Worm (Caenorhabditis elegans): ENCODE data around the gene usp-46.

Gene usp-46

ce11 chrIII:9741985-9742384 lies 34.4 kb upstream of the usp-46 start (continued):
- TF ChIP-seq unc-55 (GFP tag; optimal IDR thresholded peaks at IDR 0.05) (peak; percentile 57), pha-2 (tag; optimal IDR thresholded peaks at IDR 0.05) (no peak)

ce11 chrIII:9743239-9743638 lies 33.2 kb upstream of the usp-46 start, which contains the start of gene T05G5.1:
Gene T05G5.1 (minus strand): TSS chrIII:9743339.
- no peak for TF ChIP-seq nfya-1 (tag; optimal IDR thresholded peaks at IDR 0.05)
- TF ChIP-seq ets-4 (tag; optimal IDR thresholded peaks at IDR 0.05), result no peak
- TF ChIP-seq F13H6.1 (tag; optimal IDR thresholded peaks at IDR 0.05), result no peak
- no peak for TF ChIP-seq fax-1 (tag; optimal IDR thresholded peaks at IDR 0.05)
- TF ChIP-seq elt-2 (tag; optimal IDR thresholded peaks at IDR 0.05), result no peak
- no peak for TF ChIP-seq hlh-30 (tag; optimal IDR thresholded peaks at IDR 0.05; ENCODE audit: insufficient read depth)
- no peak for TF ChIP-seq T23F11.4 (GFP tag; optimal IDR thresholded peaks at IDR 0.05)

- no peak for TF ChIP-seq ceh-22 (tag; optimal IDR thresholded peaks at IDR 0.05)
- peak; percentile 14 for TF ChIP-seq unc-55 (GFP tag; optimal IDR thresholded peaks at IDR 0.05)
- peak; percentile 3 for TF ChIP-seq ceh-18 (tag; optimal IDR thresholded peaks at IDR 0.05)
These were observed 31.9 kb upstream of the usp-46 start for ce11 chrIII:9744525-9744924.

- TF ChIP-seq ceh-34 (tag; optimal IDR thresholded peaks at IDR 0.05) (peak; percentile 4), rnt-1 (tag; optimal IDR thresholded peaks at IDR 0.05) (peak; percentile 5), nfya-1 (tag; optimal IDR thresholded peaks at IDR 0.05) (peak; percentile 11), ref-2 (tag; optimal IDR thresholded peaks at IDR 0.05) (peak; percentile 22), gmeb-2 (tag; optimal IDR thresholded peaks at IDR 0.05) (no peak)
These were observed 31.0 kb upstream of the usp-46 start for ce11 chrIII:9745333-9745897.

- no peak for TF ChIP-seq hlh-6 (tag; optimal IDR thresholded peaks at IDR 0.05)
- TF ChIP-seq lim-6 (tag; optimal IDR thresholded peaks at IDR 0.05), result no peak
- TF ChIP-seq unc-55 (GFP tag; optimal IDR thresholded peaks at IDR 0.05), result no peak
- TF ChIP-seq unc-3 (GFP tag; conservative IDR thresholded peaks at IDR 0.05), result no peak
- no peak for TF ChIP-seq unc-3 (tag; optimal IDR thresholded peaks at IDR 0.05)
- TF ChIP-seq ceh-30 (tag; optimal IDR thresholded peaks at IDR 0.05), result no peak
- TF ChIP-seq odd-2 (tag; optimal IDR thresholded peaks at IDR 0.05), result no peak
- TF ChIP-seq ceh-6 (GFP tag; optimal IDR thresholded peaks at IDR 0.05), result no peak
- no peak for TF ChIP-seq pax-1 (tag; optimal IDR thresholded peaks at IDR 0.05)
- TF ChIP-seq fax-1 (tag; optimal IDR thresholded peaks at IDR 0.05), result no peak
- no peak for TF ChIP-seq sdc-2 (tag; optimal IDR thresholded peaks at IDR 0.05)
- TF ChIP-seq hlh-30 (tag; optimal IDR thresholded peaks at IDR 0.05; ENCODE audit: insufficient read depth), result no peak
- no peak for TF ChIP-seq elt-4 (tag; optimal IDR thresholded peaks at IDR 0.05)
- TF ChIP-seq pha-4 (tag; optimal IDR thresholded peaks at IDR 0.05), result no peak
- TF ChIP-seq rnt-1 (tag; optimal IDR thresholded peaks at IDR 0.05), result no peak
- TF ChIP-seq hlh-13 (GFP tag; optimal IDR thresholded peaks at IDR 0.05), result no peak
- no peak for TF ChIP-seq K02D7.2 (tag; optimal IDR thresholded peaks at IDR 0.05)
- no peak for TF ChIP-seq npax-4 (tag; optimal IDR thresholded peaks at IDR 0.05)
- no peak for TF ChIP-seq ttx-3 (tag; optimal IDR thresholded peaks at IDR 0.05)
These were observed 29.8 kb upstream of the usp-46 start for ce11 chrIII:9746665-9747064.

ce11 chrIII:9747133-9747532 lies 29.3 kb upstream of the usp-46 start, which contains the start of the genes iff-1 and cdk-1:
Gene iff-1 (minus strand): TSS chrIII:9747193.
Gene cdk-1 (plus strand): TSS chrIII:9747472.
- TF ChIP-seq unc-42 (tag; optimal IDR thresholded peaks at IDR 0.05), result peak; percentile 1
- TF ChIP-seq ahr-1 (tag; optimal IDR thresholded peaks at IDR 0.05), result no peak
- no peak for TF ChIP-seq syd-9 (tag; optimal IDR thresholded peaks at IDR 0.05)
- TF ChIP-seq sdc-2 (tag; optimal IDR thresholded peaks at IDR 0.05), result no peak
- no peak for TF ChIP-seq C08G9.2 (tag; optimal IDR thresholded peaks at IDR 0.05)
- peak; percentile 8 for TF ChIP-seq ceh-31 (tag; optimal IDR thresholded peaks at IDR 0.05)
- TF ChIP-seq unc-3 (GFP tag; conservative IDR thresholded peaks at IDR 0.05), result no peak
- TF ChIP-seq unc-3 (tag; optimal IDR thresholded peaks at IDR 0.05), result no peak
- no peak for TF ChIP-seq ceh-45 (GFP tag; IDR thresholded peaks at IDR 0.05)
- TF ChIP-seq pqm-1 (tag; optimal IDR thresholded peaks at IDR 0.05), result no peak
- no peak for TF ChIP-seq ceh-19 (GFP tag; optimal IDR thresholded peaks at IDR 0.05)
- peak; percentile 12 for TF ChIP-seq nfya-1 (tag; optimal IDR thresholded peaks at IDR 0.05)
- no peak for TF ChIP-seq ceh-30 (tag; optimal IDR thresholded peaks at IDR 0.05)
- TF ChIP-seq nhr-11 (tag; optimal IDR thresholded peaks at IDR 0.05), result no peak
- no peak for TF ChIP-seq mec-3 (tag; optimal IDR thresholded peaks at IDR 0.05; ENCODE audit: borderline replicate concordance)
- no peak for TF ChIP-seq hlh-30 (tag; optimal IDR thresholded peaks at IDR 0.05; ENCODE audit: insufficient read depth)
- no peak for TF ChIP-seq dmd-4 (tag; optimal IDR thresholded peaks at IDR 0.05; ENCODE audit: borderline replicate concordance)
- no peak for TF ChIP-seq unc-55 (GFP tag; optimal IDR thresholded peaks at IDR 0.05)

Measured in whole organism, late embryonic.